Fruit fly (Drosophila melanogaster) whole organism, embryonic: ENCODE data around the gene CG6294.

Experiments
- Ada2b ChIP-seq: fragments of 200-800 bp; sonication (Bioruptor generic); IDR thresholded peaks from 2 replicates; pipeline ENCODE4 v1.3.6; 2022; ENCODE audit warnings: missing biosample characterization, missing genetic modification characterization
- B-H2 ChIP-seq: fragments of 200-800 bp; sonication (Bioruptor generic); optimal IDR thresholded peaks from 2 replicates; lab custom pipeline; 2018; ENCODE audit warnings: missing biosample characterization, mild to moderate bottlenecking, missing genetic modification characterization
- BEAF-32 ChIP-seq: fragments of 200-800 bp; sonication (Bioruptor generic); optimal IDR thresholded peaks from 3 replicates; lab custom pipeline; 2017; ENCODE audit warnings: missing biosample characterization, missing genetic modification characterization, mild to moderate bottlenecking, moderate library complexity, missing genetic modification reagents
- BtbVII ChIP-seq: fragments of 200-800 bp; sonication (Bioruptor generic); optimal IDR thresholded peaks from 3 replicates; lab custom pipeline; 2017; ENCODE audit warnings: missing biosample characterization, mild to moderate bottlenecking, missing genetic modification characterization
- CG13287 ChIP-seq: fragments of 200-800 bp; sonication (Bioruptor generic); IDR thresholded peaks from 2 replicates; pipeline ENCODE4 v1.3.6; 2022; ENCODE audit warnings: missing biosample characterization, missing genetic modification characterization; ENCODE audit not compliant: partially characterized antibody
- CG13624 ChIP-seq: fragments of 200-800 bp; sonication (Bioruptor generic); optimal IDR thresholded peaks from 2 replicates; lab custom pipeline; 2016; ENCODE audit warnings: missing biosample characterization, missing genetic modification characterization
- CG14014 ChIP-seq: fragments of 200-800 bp; sonication (Bioruptor generic); IDR thresholded peaks from 2 replicates; pipeline ENCODE4 v1.3.6; 2022; ENCODE audit warnings: missing biosample characterization, missing genetic modification characterization
- CG15011 ChIP-seq: fragments of 200-800 bp; sonication (Bioruptor generic); optimal IDR thresholded peaks from 3 replicates; lab custom pipeline; 2018; ENCODE audit warnings: missing biosample characterization, mild to moderate bottlenecking, missing genetic modification characterization
- CG16863 ChIP-seq: fragments of 200-800 bp; sonication (Bioruptor generic); optimal IDR thresholded peaks from 3 replicates; lab custom pipeline; 2016; ENCODE audit warnings: missing biosample characterization, missing genetic modification characterization
- CG17568 ChIP-seq: fragments of 200-800 bp; sonication (Bioruptor generic); optimal IDR thresholded peaks from 2 replicates; lab custom pipeline; 2018; ENCODE audit warnings: missing biosample characterization, mild to moderate bottlenecking, missing genetic modification characterization, moderate library complexity
- CG30020 ChIP-seq: fragments of 200-800 bp; optimal IDR thresholded peaks from 2 replicates; lab custom pipeline; 2019; ENCODE audit warnings: missing biosample characterization, mild to moderate bottlenecking, missing genetic modification characterization, moderate library complexity
- CG30403 ChIP-seq: fragments of 200-800 bp; sonication (Bioruptor generic); optimal IDR thresholded peaks from 3 replicates; lab custom pipeline; 2016; ENCODE audit warnings: missing biosample characterization, missing genetic modification characterization
- CG3065 ChIP-seq: fragments of 200-800 bp; sonication (Bioruptor generic); optimal IDR thresholded peaks from 2 replicates; lab custom pipeline; 2016; ENCODE audit warnings: missing biosample characterization, missing genetic modification characterization
- CG3407 ChIP-seq: fragments of 200-800 bp; sonication (Bioruptor generic); optimal IDR thresholded peaks from 2 replicates; lab custom pipeline; 2018; ENCODE audit warnings: missing biosample characterization, mild to moderate bottlenecking, missing genetic modification characterization
- CG3726 ChIP-seq: fragments of 200-800 bp; sonication (Bioruptor generic); IDR thresholded peaks from 3 replicates; pipeline ENCODE4, ENCODE4 v1.3.6; 2022; ENCODE audit warnings: missing biosample characterization, missing genetic modification characterization
- CG8388 ChIP-seq: fragments of 200-800 bp; sonication (Bioruptor generic); optimal IDR thresholded peaks from 2 replicates; lab custom pipeline; 2019; ENCODE audit warnings: missing biosample characterization, mild to moderate bottlenecking, missing genetic modification characterization, moderate library complexity
- CG8944 ChIP-seq: fragments of 200-800 bp; sonication (Bioruptor generic); optimal IDR thresholded peaks from 3 replicates; lab custom pipeline; 2016; ENCODE audit warnings: missing biosample characterization, missing genetic modification characterization
- CG9727 ChIP-seq: fragments of 200-800 bp; sonication (Bioruptor generic); optimal IDR thresholded peaks from 3 replicates; lab custom pipeline; 2017; ENCODE audit warnings: missing biosample characterization, mild to moderate bottlenecking, missing genetic modification characterization
- CG9797 ChIP-seq: fragments of 200-800 bp; sonication (Bioruptor generic); optimal IDR thresholded peaks from 3 replicates; lab custom pipeline; 2018; ENCODE audit warnings: missing biosample characterization, mild to moderate bottlenecking, missing genetic modification characterization
- CG9932 ChIP-seq: fragments of 200-800 bp; sonication (Bioruptor generic); IDR thresholded peaks from 2 replicates; pipeline ENCODE4 v1.3.6; 2022; ENCODE audit warnings: missing biosample characterization, missing genetic modification characterization
- Dfd ChIP-seq, 2 experiments: fragments of >200 bp; optimal IDR thresholded peaks; 2 replicates each; lab custom pipeline; 2017; ENCODE audit warnings: missing biosample characterization in 2 of 2, missing genetic modification characterization in 2 of 2
- Lhr ChIP-seq: fragments of 200-800 bp; sonication (Bioruptor generic); optimal IDR thresholded peaks from 3 replicates; lab custom pipeline; 2017; ENCODE audit warnings: mild to moderate bottlenecking, missing biosample characterization, missing genetic modification reagents, missing genetic modification characterization
- Lpt ChIP-seq: fragments of >200 bp; optimal IDR thresholded peaks from 2 replicates; lab custom pipeline; 2018; ENCODE audit warnings: missing biosample characterization, missing genetic modification characterization
- Nf-YA ChIP-seq: fragments of 200-800 bp; sonication (Bioruptor generic); IDR thresholded peaks from 2 replicates; pipeline ENCODE4 v1.3.6; 2022; ENCODE audit warnings: missing biosample characterization, missing genetic modification characterization
- Optix ChIP-seq: fragments of 200-800 bp; sonication (Bioruptor generic); IDR thresholded peaks from 3 replicates; pipeline ENCODE4 v1.3.6; 2022; ENCODE audit warnings: missing biosample characterization, missing genetic modification characterization
- PHDP ChIP-seq: fragments of 200-800 bp; sonication (Bioruptor generic); optimal IDR thresholded peaks from 3 replicates; lab custom pipeline; 2018; ENCODE audit warnings: missing biosample characterization, mild to moderate bottlenecking, missing genetic modification characterization, moderate library complexity
- Scr ChIP-seq: fragments of 200-800 bp; sonication (Bioruptor generic); IDR thresholded peaks from 2 replicates; pipeline ENCODE4 v1.3.6; 2022; ENCODE audit warnings: missing biosample characterization, missing genetic modification characterization; ENCODE audit not compliant: partially characterized antibody
- Sin3A ChIP-seq: fragments of >200 bp; optimal IDR thresholded peaks from 2 replicates; lab custom pipeline; 2018
- Taf1 ChIP-seq: fragments of 200-800 bp; sonication (Bioruptor generic); IDR thresholded peaks from 2 replicates; pipeline ENCODE4 v1.3.6; 2022; ENCODE audit warnings: missing biosample characterization, missing genetic modification characterization
- Vsx1 ChIP-seq: fragments of 200-800 bp; sonication (Bioruptor generic); optimal IDR thresholded peaks from 2 replicates; lab custom pipeline; 2017; ENCODE audit warnings: missing biosample characterization, mild to moderate bottlenecking, missing genetic modification characterization, missing genetic modification reagents
- ab ChIP-seq: fragments of 200-800 bp; sonication (Bioruptor generic); optimal IDR thresholded peaks from 2 replicates; lab custom pipeline; 2016; ENCODE audit warnings: missing biosample characterization, missing genetic modification characterization
- abd-A ChIP-seq: fragments of 200-800 bp; sonication (Bioruptor generic); optimal IDR thresholded peaks from 3 replicates; lab custom pipeline; 2019; ENCODE audit warnings: missing biosample characterization, mild to moderate bottlenecking, missing genetic modification characterization, moderate library complexity
- ap ChIP-seq: fragments of 200-800 bp; sonication (Bioruptor generic); IDR thresholded peaks from 2 replicates; pipeline ENCODE4 v1.3.6; 2022; ENCODE audit warnings: missing biosample characterization, missing genetic modification characterization
- br ChIP-seq: fragments of >200 bp; optimal IDR thresholded peaks from 2 replicates; lab custom pipeline; 2017
- chinmo ChIP-seq: fragments of 200-800 bp; sonication (Bioruptor generic); IDR thresholded peaks from 4 replicates; pipeline ENCODE4 v1.3.6; 2022; ENCODE audit warnings: missing biosample characterization, missing genetic modification characterization; ENCODE audit not compliant: partially characterized antibody
- fd64A ChIP-seq: fragments of 200-800 bp; sonication (Bioruptor generic); optimal IDR thresholded peaks from 3 replicates; lab custom pipeline; 2018; ENCODE audit warnings: missing biosample characterization, mild to moderate bottlenecking, missing genetic modification characterization
- grau ChIP-seq: fragments of 200-800 bp; optimal IDR thresholded peaks from 3 replicates; lab custom pipeline; 2019; ENCODE audit warnings: missing biosample characterization, mild to moderate bottlenecking, missing genetic modification characterization, moderate library complexity
- hbn ChIP-seq: fragments of 200-800 bp; sonication (Bioruptor generic); IDR thresholded peaks from 2 replicates; pipeline ENCODE4 v1.3.6; 2022; ENCODE audit warnings: missing biosample characterization, missing genetic modification characterization; ENCODE audit not compliant: partially characterized antibody
- jigr1 ChIP-seq: fragments of 200-800 bp; sonication (Bioruptor generic); IDR thresholded peaks from 3 replicates; pipeline ENCODE4 v1.3.6; 2022; ENCODE audit warnings: missing biosample characterization, missing genetic modification characterization
- jumu ChIP-seq: fragments of 200-800 bp; sonication (Bioruptor generic); optimal IDR thresholded peaks from 3 replicates; lab custom pipeline; 2016; ENCODE audit warnings: missing biosample characterization, missing genetic modification characterization
- lab ChIP-seq: fragments of 200-800 bp; sonication (Bioruptor generic); optimal IDR thresholded peaks from 3 replicates; lab custom pipeline; 2017; ENCODE audit warnings: missing biosample characterization, missing genetic modification characterization, mild to moderate bottlenecking, moderate library complexity, missing genetic modification reagents
- oc ChIP-seq: fragments of 200-800 bp; sonication (Bioruptor generic); optimal IDR thresholded peaks from 2 replicates; lab custom pipeline; 2018; ENCODE audit warnings: missing biosample characterization, mild to moderate bottlenecking, missing genetic modification characterization, moderate library complexity
- prd ChIP-seq, 3 experiments: fragments of >200 bp in 2 of 3; fragments of 200-800 bp in 1 of 3; sonication (Bioruptor generic) in 1 of 3; optimal IDR thresholded peaks in 2 of 3; IDR thresholded peaks in 1 of 3; 2 replicates in 2 of 3; 3 replicates in 1 of 3; pipeline versions ENCODE4 v1.3.6 to Lab custom; 2017 to 2022; ENCODE audit warnings: missing biosample characterization in 1 of 3, missing genetic modification characterization in 1 of 3
- row ChIP-seq: fragments of 200-800 bp; sonication (Bioruptor generic); IDR thresholded peaks from 3 replicates; pipeline ENCODE4 v1.3.6; 2022; ENCODE audit warnings: missing biosample characterization, missing genetic modification characterization
- slp2 ChIP-seq: fragments of 200-800 bp; sonication (Bioruptor generic); optimal IDR thresholded peaks from 2 replicates; lab custom pipeline; 2016; ENCODE audit warnings: missing biosample characterization, missing genetic modification characterization
- sna ChIP-seq: fragments of 200-800 bp; sonication (Bioruptor generic); IDR thresholded peaks from 2 replicates; pipeline ENCODE4 v1.3.6; 2022; ENCODE audit warnings: missing biosample characterization, missing genetic modification characterization; ENCODE audit not compliant: partially characterized antibody
- usp ChIP-seq: fragments of >200 bp; optimal IDR thresholded peaks from 2 replicates; lab custom pipeline; 2017; ENCODE audit warnings: missing biosample characterization, missing genetic modification characterization
- vfl ChIP-seq: fragments of 200-800 bp; sonication (Bioruptor generic); optimal IDR thresholded peaks from 2 replicates; lab custom pipeline; 2016; ENCODE audit warnings: missing biosample characterization, missing genetic modification characterization
- zen2 ChIP-seq: fragments of 200-800 bp; sonication (Bioruptor generic); IDR thresholded peaks from 3 replicates; pipeline ENCODE4 v1.3.6; 2022; ENCODE audit warnings: missing biosample characterization, missing genetic modification characterization; ENCODE audit not compliant: partially characterized antibody

CG6294 gene

dm6 chrX:15449490-15450326, 12.8 kb upstream of the CG6294 start, which contains the start of the genes Scamp and Ahcy (continued):
- no peak for TF ChIP-seq lab (GFP tag; lab: Kevin White, UChicago)
- no peak for TF ChIP-seq PHDP (tag; lab: Kevin White, UChicago)
- TF ChIP-seq CG14014 (GFP tag; lab: Robert Waterston, UW): no peak
- no peak for TF ChIP-seq Ada2b
- TF ChIP-seq CG8944: no peak
- peak; percentile 46; the same call in 2 of the 3 replicates for TF ChIP-seq row (GFP tag; lab: Robert Waterston, UW)
- TF ChIP-seq jumu (GFP tag; lab: Kevin White, UChicago): no peak
- TF ChIP-seq CG13624 (GFP tag; lab: Kevin White, UChicago): no peak
- TF ChIP-seq CG9932 (GFP tag; lab: Robert Waterston, UW): no peak; the same call in 1 of the 2 replicates
- peak; percentile 75 for TF ChIP-seq BEAF-32 (GFP tag; lab: Kevin White, UChicago)
- no peak for TF ChIP-seq abd-A
- TF ChIP-seq CG13287 (GFP tag; lab: Robert Waterston, UW): peak; percentile 59
- no peak for TF ChIP-seq slp2 (GFP tag; lab: Kevin White, UChicago)
- TF ChIP-seq CG3726 (GFP tag; lab: Robert Waterston, UW): no peak
- TF ChIP-seq fd64A (GFP tag; lab: Kevin White, UChicago): no peak
- TF ChIP-seq B-H2 (GFP tag; lab: Kevin White, UChicago): no peak
- peak; percentile 38 for TF ChIP-seq CG30020 (tag; lab: Kevin White, UChicago)
- TF ChIP-seq CG9797 (GFP tag; lab: Kevin White, UChicago): no peak
- TF ChIP-seq oc (tag; lab: Kevin White, UChicago): no peak
- TF ChIP-seq Lhr (GFP tag; lab: Kevin White, UChicago): no peak
- TF ChIP-seq Taf1: no peak
- TF ChIP-seq CG3407: no peak
- TF ChIP-seq Dfd (GFP tag; optimal IDR thresholded peaks at IDR 0.05; lab: Kevin White, UChicago): no peak
- TF ChIP-seq sna (GFP tag; lab: Robert Waterston, UW): no peak; the same call in 1 of the 2 replicates
- no peak for TF ChIP-seq usp
- peak; percentile 12 for TF ChIP-seq grau (tag; lab: Kevin White, UChicago)
- no peak for TF ChIP-seq zen2 (GFP tag; lab: Robert Waterston, UW)
- no peak for TF ChIP-seq Vsx1 (GFP tag; lab: Kevin White, UChicago)
- TF ChIP-seq br: no peak
- no peak for TF ChIP-seq BtbVII
- no peak for TF ChIP-seq Nf-YA (GFP tag; lab: Robert Waterston, UW)
- TF ChIP-seq CG15011 (GFP tag; lab: Kevin White, UChicago): no peak
- TF ChIP-seq jigr1 (GFP tag; lab: Robert Waterston, UW): no peak
- TF ChIP-seq CG8388 (GFP tag; lab: Kevin White, UChicago): no peak
- peak; percentile 68 for TF ChIP-seq Scr (GFP tag; lab: Robert Waterston, UW)
- no peak for TF ChIP-seq Optix (GFP tag; lab: Robert Waterston, UW)
- no peak for TF ChIP-seq CG16863 (GFP tag; lab: Kevin White, UChicago)
- no peak for TF ChIP-seq CG17568 (GFP tag; lab: Kevin White, UChicago)
- no peak for TF ChIP-seq hbn
- no peak for TF ChIP-seq Lpt (GFP tag; lab: Kevin White, UChicago)
- peak; percentile 48 for TF ChIP-seq CG9727
- TF ChIP-seq prd (optimal IDR thresholded peaks at IDR 0.05; lab: Kevin White, UChicago): no peak
- no peak for TF ChIP-seq prd (GFP tag; IDR thresholded peaks at IDR 0.05; lab: Robert Waterston, UW)
- TF ChIP-seq vfl (GFP tag; lab: Kevin White, UChicago): no peak
- TF ChIP-seq CG3065 (GFP tag; lab: Kevin White, UChicago): no peak
- TF ChIP-seq Sin3A: peak; percentile 34
- peak; percentile 30 for TF ChIP-seq CG30403 (GFP tag; lab: Kevin White, UChicago)
- TF ChIP-seq chinmo (GFP tag; lab: Robert Waterston, UW): 0 out of 4 replicates have a peak, but pooled peaks have one; percentile 56
- TF ChIP-seq ap (GFP tag; lab: Robert Waterston, UW): no peak
- no peak for TF ChIP-seq ab (GFP tag; lab: Kevin White, UChicago)
